Fruit fly (Drosophila melanogaster) Kc167 (cell line): ENCODE measurements around the gene CG7191.

ENCODE experiments used
- Myc ChIP-seq: fragments of >200 bp; optimal IDR thresholded peaks from 2 replicates; lab custom pipeline; 2017; ENCODE audit warnings: missing external identifiers
- Sin3A ChIP-seq: fragments of >200 bp; optimal IDR thresholded peaks from 2 replicates; lab custom pipeline; 2018; ENCODE audit warnings: missing external identifiers
- h ChIP-seq: fragments of >200 bp; optimal IDR thresholded peaks from 3 replicates; lab custom pipeline; 2018; ENCODE audit warnings: missing external identifiers
- insv ChIP-seq: fragments of >200 bp; optimal IDR thresholded peaks from 3 replicates; lab custom pipeline; 2018; ENCODE audit warnings: missing external identifiers
- psq ChIP-seq: fragments of >200 bp; optimal IDR thresholded peaks from 2 replicates; lab custom pipeline; 2017; ENCODE audit warnings: missing external identifiers
- ttk ChIP-seq: sonication (Bioruptor generic); optimal IDR thresholded peaks from 2 replicates; lab custom pipeline; 2017; ENCODE audit warnings: missing external identifiers

Gene CG7191

DNA sequence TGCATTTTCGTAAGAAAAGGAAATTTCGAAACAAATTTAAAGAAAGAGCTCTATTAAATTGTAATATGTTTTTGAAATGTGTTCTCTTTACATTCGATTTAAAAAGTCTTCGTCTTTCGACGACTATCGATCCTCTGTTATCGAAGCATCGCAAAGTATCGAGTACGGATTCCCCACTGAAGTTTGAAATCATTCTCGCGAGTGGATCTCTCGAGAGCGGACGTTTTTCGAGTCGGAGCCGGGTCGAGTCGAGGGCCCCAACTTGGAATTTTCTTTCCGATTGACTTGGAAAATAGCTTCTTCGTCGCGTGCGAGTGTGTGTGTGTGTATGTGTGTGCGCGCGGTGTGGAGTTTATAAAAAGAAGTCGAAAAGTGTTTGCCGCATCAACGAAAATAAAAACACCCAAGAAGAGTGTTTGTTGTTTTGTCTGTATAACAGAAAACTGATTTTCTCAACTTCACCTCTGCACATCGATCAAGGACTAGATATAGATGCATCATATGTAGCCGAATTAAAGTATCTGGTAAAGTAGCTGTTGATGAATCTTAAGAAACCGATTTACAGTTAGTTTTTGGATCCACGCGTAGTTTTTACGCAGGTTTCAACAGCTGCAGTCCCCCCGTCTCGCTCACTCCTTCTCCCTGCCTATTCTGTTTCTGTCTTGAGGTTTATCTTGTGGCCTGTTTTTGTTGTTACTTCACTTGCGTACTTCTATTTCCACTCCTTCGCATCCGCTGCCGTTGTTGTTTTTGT is 44.0 kb downstream of the CG7191 start, which contains the start of gene LanB1:
LanB1 (plus strand) TSS at position 190 of the 754 bp plus-strand sequence.
- TF ChIP-seq h (lab: Kevin White, UChicago): no peak
- TF ChIP-seq Myc (lab: Kevin White, UChicago): no peak
- TF ChIP-seq Sin3A: no peak
- no peak for TF ChIP-seq psq
- no peak for TF ChIP-seq insv
- TF ChIP-seq ttk (lab: Kevin White, UChicago): no peak

- TF ChIP-seq ttk (lab: Kevin White, UChicago): no peak
Observed at dm6 chr2L:7812555-7813339, 45.3 kb downstream of the CG7191 start.

DNA sequence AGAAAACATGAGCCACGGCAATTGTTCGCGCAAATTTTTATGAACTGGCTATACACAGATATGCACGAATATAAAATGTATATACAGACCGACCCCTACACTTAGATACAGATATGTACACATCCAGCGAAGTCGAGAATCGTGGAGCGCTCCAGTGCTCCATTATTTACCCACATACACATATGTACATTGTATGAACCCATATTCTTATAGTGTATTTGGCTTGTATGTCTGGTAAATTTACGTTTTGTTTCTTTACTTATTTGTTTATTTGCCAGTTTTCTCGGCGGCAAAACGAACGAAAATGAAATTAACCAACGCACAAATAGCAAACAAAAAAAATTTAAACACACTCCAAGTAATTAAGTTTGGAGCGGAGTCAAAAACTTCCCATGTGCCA is 45.9 kb downstream of the CG7191 start:
- no peak for TF ChIP-seq Myc (lab: Kevin White, UChicago)
- no peak for TF ChIP-seq Sin3A
- no peak for TF ChIP-seq h (lab: Kevin White, UChicago)
- TF ChIP-seq insv: no peak
- no peak for TF ChIP-seq ttk (lab: Kevin White, UChicago)
- TF ChIP-seq psq: no peak

DNA sequence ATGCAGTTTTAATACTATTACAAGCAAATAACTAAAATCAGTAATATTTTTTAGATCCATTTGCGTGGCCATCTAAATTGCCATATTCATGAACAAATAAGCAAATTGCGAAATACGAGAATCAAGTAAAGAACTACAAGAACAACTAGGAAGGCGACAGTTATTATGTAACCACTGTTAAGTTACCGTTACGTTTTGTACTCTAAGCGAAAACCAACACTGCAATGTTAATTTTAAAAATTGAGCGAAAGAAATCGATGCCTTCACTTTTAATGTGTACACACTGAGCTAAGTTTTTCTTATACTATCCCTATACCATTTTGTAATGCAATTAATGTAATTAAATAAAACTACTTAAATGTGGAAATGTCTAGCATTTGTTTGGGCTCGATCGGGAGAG is 53.0 kb downstream of the CG7191 start:
- no peak for TF ChIP-seq h (lab: Kevin White, UChicago)
- TF ChIP-seq insv: no peak
- no peak for TF ChIP-seq ttk (lab: Kevin White, UChicago)
- no peak for TF ChIP-seq Myc (lab: Kevin White, UChicago)
- no peak for TF ChIP-seq Sin3A
- no peak for TF ChIP-seq psq

DNA sequence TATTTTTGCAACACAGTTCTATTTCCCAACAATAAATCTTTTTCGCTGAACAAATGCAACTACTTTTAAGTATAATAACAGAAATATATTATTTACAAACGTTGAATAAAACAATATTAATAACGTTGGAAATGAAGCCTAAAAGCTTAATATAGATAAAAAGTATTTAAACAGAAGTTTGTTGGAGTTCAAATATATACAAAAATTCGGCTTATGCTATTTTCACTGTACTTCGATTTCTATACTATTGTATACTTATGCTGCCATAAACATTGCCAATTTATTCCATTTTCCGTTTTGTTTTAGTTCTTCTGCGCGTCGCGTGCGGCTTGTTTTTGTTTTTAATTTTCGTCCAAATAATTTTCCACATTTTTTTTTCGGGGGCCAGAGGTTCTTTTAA is 53.4 kb downstream of the CG7191 start, which contains the start of gene CG7115:
CG7115 (plus strand) TSS at position 301 of the 400 bp plus-strand sequence.
- TF ChIP-seq ttk (lab: Kevin White, UChicago) (no peak), h (lab: Kevin White, UChicago) (no peak), Sin3A (no peak), insv (no peak), psq (no peak), Myc (lab: Kevin White, UChicago) (no peak)

DNA sequence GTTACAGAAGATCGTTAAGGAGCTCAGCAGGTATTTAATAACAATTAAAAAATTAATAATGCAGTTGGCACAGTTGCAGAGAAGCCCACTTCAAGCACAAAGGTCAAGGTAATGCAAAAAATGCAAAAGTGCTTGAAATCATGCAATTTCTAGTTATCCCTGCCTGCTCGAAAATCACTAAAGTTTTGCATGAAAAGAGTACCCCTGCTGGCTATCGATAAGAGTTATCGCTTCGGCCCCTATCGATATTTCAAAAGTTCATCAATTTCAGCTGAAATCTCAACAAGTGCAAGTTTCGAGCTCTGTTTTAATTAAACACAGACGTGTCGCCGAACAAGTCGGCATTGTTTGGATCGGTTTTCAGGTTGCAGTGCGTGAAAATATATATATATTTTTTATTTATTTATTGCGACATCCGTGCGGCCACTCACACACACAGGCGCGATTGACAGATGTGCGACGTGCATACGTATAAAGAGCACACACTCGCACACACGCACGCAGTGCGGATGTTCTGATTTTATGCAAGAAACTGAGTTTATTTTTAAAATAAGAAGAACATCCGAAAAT is 53.9 kb downstream of the CG7191 start:
- TF ChIP-seq Myc (lab: Kevin White, UChicago): no peak
- no peak for TF ChIP-seq h (lab: Kevin White, UChicago)
- no peak for TF ChIP-seq ttk (lab: Kevin White, UChicago)
- TF ChIP-seq insv: no peak
- TF ChIP-seq psq: no peak
- no peak for TF ChIP-seq Sin3A
